Fruit fly (Drosophila melanogaster): ENCODE measurements around the gene ssp3.

ssp3 gene

dm6 chr2L:18945765-18946552 is 2.2 kb upstream of the ssp3 start, which contains the start of gene CG46304 (continued):
- peak; percentile 35 for TF ChIP-seq Smox (GFP tag; optimal IDR thresholded peaks at IDR 0.05)
- peak; percentile 83 for TF ChIP-seq svp (GFP tag)
- peak; percentile 62 for TF ChIP-seq CG6808 (GFP tag; optimal IDR thresholded peaks at IDR 0.05)
- TF ChIP-seq ss (GFP tag; optimal IDR thresholded peaks at IDR 0.05): peak in 1 of 2 experiments; percentile 33
- TF ChIP-seq CG6163 (GFP tag; IDR thresholded peaks at IDR 0.05): 0 out of 3 replicates have a peak, but pooled peaks have one; percentile 23
- peak; percentile 1 for TF ChIP-seq CG8632 (GFP tag; optimal IDR thresholded peaks at IDR 0.05)
- TF ChIP-seq Eip75B (GFP tag; optimal IDR thresholded peaks at IDR 0.05): peak; percentile 29
- TF ChIP-seq CG9139 (GFP tag; optimal IDR thresholded peaks at IDR 0.05): no peak
- peak; percentile 55 for TF ChIP-seq Met (GFP tag; optimal IDR thresholded peaks at IDR 0.05)
- TF ChIP-seq CG32006 (GFP tag; optimal IDR thresholded peaks at IDR 0.05): peak; percentile 59
- TF ChIP-seq Gug (GFP tag; IDR thresholded peaks at IDR 0.05): no peak
- TF ChIP-seq pdm3 (GFP tag; optimal IDR thresholded peaks at IDR 0.05): peak; percentile 33
- TF ChIP-seq CG10631 (GFP tag; optimal IDR thresholded peaks at IDR 0.05): peak; percentile 53
- TF ChIP-seq Hr38 (GFP tag; optimal IDR thresholded peaks at IDR 0.05): no peak
- TF ChIP-seq CG1621 (tag; optimal IDR thresholded peaks at IDR 0.05): no peak
- no peak for TF ChIP-seq CG8119 (GFP tag; IDR thresholded peaks at IDR 0.05)
- peak; percentile 59 for TF ChIP-seq topi (GFP tag; optimal IDR thresholded peaks at IDR 0.05)
- TF ChIP-seq Eip93F (GFP tag; optimal IDR thresholded peaks at IDR 0.05): no peak
- TF ChIP-seq dac (GFP tag; optimal IDR thresholded peaks at IDR 0.05): no peak
- peak; percentile 42 for TF ChIP-seq OdsH (GFP tag; optimal IDR thresholded peaks at IDR 0.05)
- peak; percentile 41 for TF ChIP-seq achi (GFP tag; optimal IDR thresholded peaks at IDR 0.05)
- peak; percentile 25 for TF ChIP-seq cyc (GFP tag; optimal IDR thresholded peaks at IDR 0.05)
- no peak for TF ChIP-seq CG15336 (GFP tag; IDR thresholded peaks at IDR 0.05)
- peak; percentile 35 for TF ChIP-seq Sox102F (GFP tag; optimal IDR thresholded peaks at IDR 0.05)
- no peak for TF ChIP-seq CG4318 (GFP tag; optimal IDR thresholded peaks at IDR 0.05)
- peak; percentile 68 for TF ChIP-seq Sox14 (GFP tag; optimal IDR thresholded peaks at IDR 0.05)
- no peak for TF ChIP-seq CG6854 (GFP tag; optimal IDR thresholded peaks at IDR 0.05)
- peak; percentile 54 for TF ChIP-seq CG31627 (GFP tag; optimal IDR thresholded peaks at IDR 0.05)
- no peak for TF ChIP-seq salr (GFP tag; optimal IDR thresholded peaks at IDR 0.05)

DNA sequence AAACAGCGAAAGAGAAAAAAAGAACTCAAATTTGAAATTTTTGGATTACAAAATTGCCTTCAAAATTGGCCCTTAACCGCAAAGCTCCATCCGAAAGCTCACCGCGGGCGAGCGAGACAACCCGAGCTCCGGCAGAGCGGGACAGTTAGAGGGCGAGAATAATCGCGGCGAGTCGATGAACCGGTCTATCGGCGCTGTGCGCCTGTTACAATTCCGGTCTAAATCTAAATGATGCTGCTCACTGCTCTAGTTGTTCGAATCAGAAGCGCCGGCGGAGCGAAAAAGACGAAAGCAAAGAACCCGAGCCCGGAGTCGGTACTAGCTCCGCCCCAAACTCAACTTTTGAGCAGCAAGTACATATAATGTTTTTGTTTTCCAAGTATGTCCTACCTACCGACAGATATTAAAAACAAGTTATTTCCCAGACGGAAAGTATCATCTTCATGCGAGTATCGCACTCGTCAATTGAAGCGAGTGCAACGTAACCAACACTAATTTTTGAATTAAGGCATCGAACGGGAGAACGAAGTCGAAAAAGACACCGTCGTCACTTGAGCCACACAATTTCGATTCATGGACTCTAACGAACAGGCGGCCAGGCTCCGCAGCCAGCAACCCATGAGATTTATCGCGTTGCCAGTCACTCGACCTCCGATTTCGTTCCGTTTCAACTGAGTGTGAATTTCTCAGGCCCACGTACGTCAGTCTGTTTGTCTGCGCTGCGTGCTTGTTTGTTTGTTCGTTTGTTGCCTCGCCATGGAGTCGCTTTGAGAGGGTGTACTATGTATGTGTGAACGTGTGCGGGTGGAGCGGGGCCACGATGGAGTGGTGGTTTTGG is 634 bp upstream of the ssp3 start:
- TF ChIP-seq Blimp-1 (GFP tag; optimal IDR thresholded peaks at IDR 0.05): no peak
- TF ChIP-seq Eip93F (GFP tag; optimal IDR thresholded peaks at IDR 0.05): peak; percentile 66
- no peak for TF ChIP-seq Ets21C (GFP tag; optimal IDR thresholded peaks at IDR 0.05)
- no peak for TF ChIP-seq CG15336 (GFP tag; IDR thresholded peaks at IDR 0.05)
- no peak for TF ChIP-seq eg (GFP tag; IDR thresholded peaks at IDR 0.05)
- TF ChIP-seq CG3919 (GFP tag; optimal IDR thresholded peaks at IDR 0.05): peak; percentile 35
- TF ChIP-seq CG6808 (GFP tag; optimal IDR thresholded peaks at IDR 0.05): peak; percentile 0
- peak; percentile 56 for TF ChIP-seq achi (GFP tag; optimal IDR thresholded peaks at IDR 0.05)
- no peak for TF ChIP-seq spab (GFP tag; optimal IDR thresholded peaks at IDR 0.05)
- TF ChIP-seq CG3032 (tag; optimal IDR thresholded peaks at IDR 0.05): no peak
- no peak for TF ChIP-seq salr (GFP tag; optimal IDR thresholded peaks at IDR 0.05)
- TF ChIP-seq Ets96B (tag; optimal IDR thresholded peaks at IDR 0.05): no peak
- no peak for TF ChIP-seq Sox15 (GFP tag; optimal IDR thresholded peaks at IDR 0.05)
- TF ChIP-seq dsx (GFP tag; optimal IDR thresholded peaks at IDR 0.05; ENCODE audit: poor library complexity, severe bottlenecking): peak; percentile 35
- peak; percentile 38 to 65 for TF ChIP-seq ss (GFP tag; optimal IDR thresholded peaks at IDR 0.05)
- peak; percentile 29 for TF ChIP-seq CG16779 (tag; optimal IDR thresholded peaks at IDR 0.05)
- TF ChIP-seq CG7368 (GFP tag; optimal IDR thresholded peaks at IDR 0.05): no peak
- peak; percentile 41 for TF ChIP-seq CG6854 (GFP tag; optimal IDR thresholded peaks at IDR 0.05)
- no peak for TF ChIP-seq CG8119 (GFP tag; IDR thresholded peaks at IDR 0.05)
- TF ChIP-seq CG6276 (GFP tag; optimal IDR thresholded peaks at IDR 0.05): no peak
- no peak for TF ChIP-seq CG6163 (GFP tag; IDR thresholded peaks at IDR 0.05)
- TF ChIP-seq CG1621 (tag; optimal IDR thresholded peaks at IDR 0.05): peak; percentile 99
- no peak for TF ChIP-seq CG10669 (GFP tag; optimal IDR thresholded peaks at IDR 0.05)
- peak; percentile 12 for TF ChIP-seq topi (GFP tag; optimal IDR thresholded peaks at IDR 0.05)
- no peak for TF ChIP-seq Hr38 (GFP tag; optimal IDR thresholded peaks at IDR 0.05)
- no peak for TF ChIP-seq Hr4 (GFP tag; optimal IDR thresholded peaks at IDR 0.05)
- TF ChIP-seq Eip78C (GFP tag): peak; percentile 68
- peak; percentile 61 for TF ChIP-seq fkh (GFP tag; optimal IDR thresholded peaks at IDR 0.05)
- TF ChIP-seq fd59A (GFP tag; optimal IDR thresholded peaks at IDR 0.05): no peak
